Fruit fly (Drosophila melanogaster) whole organism, prepupa: Measurements from ENCODE around the gene Rab19.
A peak's percentile ranks its signal among the peaks of the same experiment; 100 is the strongest.

ENCODE experiments used
- CG10631 ChIP-seq: fragments of 200-800 bp; sonication (Bioruptor generic); optimal IDR thresholded peaks from 2 replicates; lab custom pipeline; 2016; ENCODE audit warnings: missing biosample characterization, missing genetic modification characterization
- CG11294 ChIP-seq: fragments of 200-800 bp; sonication (Bioruptor generic); IDR thresholded peaks from 2 replicates; pipeline ENCODE4 v1.3.6; 2022; ENCODE audit warnings: missing biosample characterization, missing genetic modification characterization
- CG15336 ChIP-seq: fragments of 200-800 bp; sonication (Bioruptor generic); IDR thresholded peaks from 2 replicates; pipeline ENCODE4 v1.3.6; 2022; ENCODE audit warnings: missing biosample characterization, missing genetic modification characterization
- CG16779 ChIP-seq: fragments of 200-800 bp; sonication (Bioruptor generic); optimal IDR thresholded peaks from 3 replicates; lab custom pipeline; 2017; ENCODE audit warnings: missing biosample characterization, mild to moderate bottlenecking, missing genetic modification characterization
- CG31627 ChIP-seq: fragments of 200-800 bp; sonication (Bioruptor generic); optimal IDR thresholded peaks from 3 replicates; lab custom pipeline; 2016; ENCODE audit warnings: missing biosample characterization, missing genetic modification characterization
- CG34406 ChIP-seq: fragments of 200-800 bp; sonication (Bioruptor generic); optimal IDR thresholded peaks from 3 replicates; lab custom pipeline; 2016; ENCODE audit warnings: missing biosample characterization, missing genetic modification characterization
- CG4318 ChIP-seq: fragments of 200-800 bp; sonication (Bioruptor generic); optimal IDR thresholded peaks from 3 replicates; lab custom pipeline; 2017; ENCODE audit warnings: missing biosample characterization, mild to moderate bottlenecking, missing genetic modification characterization
- CG6163 ChIP-seq: fragments of 200-800 bp; sonication (Bioruptor generic); IDR thresholded peaks from 3 replicates; pipeline ENCODE4 v1.3.6; 2022; ENCODE audit warnings: missing biosample characterization, missing genetic modification characterization
- CG6276 ChIP-seq: fragments of 200-800 bp; sonication (Bioruptor generic); optimal IDR thresholded peaks from 2 replicates; lab custom pipeline; 2017; ENCODE audit warnings: missing biosample characterization, mild to moderate bottlenecking, missing genetic modification characterization
- CG6808 ChIP-seq: fragments of 200-800 bp; sonication (Bioruptor generic); optimal IDR thresholded peaks from 3 replicates; lab custom pipeline; 2017; ENCODE audit warnings: missing biosample characterization, missing genetic modification characterization, mild to moderate bottlenecking, moderate library complexity, missing genetic modification reagents
- CG7368 ChIP-seq: fragments of 200-800 bp; sonication (Bioruptor generic); optimal IDR thresholded peaks from 3 replicates; lab custom pipeline; 2016; ENCODE audit warnings: missing biosample characterization, missing genetic modification characterization
- CG8119 ChIP-seq: fragments of 200-800 bp; sonication (Bioruptor generic); IDR thresholded peaks from 3 replicates; pipeline ENCODE4 v1.3.6; 2022; ENCODE audit warnings: missing biosample characterization, missing genetic modification characterization
- CG8319 ChIP-seq: fragments of 200-800 bp; sonication (Bioruptor generic); optimal IDR thresholded peaks from 3 replicates; lab custom pipeline; 2016; ENCODE audit warnings: missing biosample characterization, missing genetic modification characterization
- Eip75B ChIP-seq: fragments of 200-800 bp; sonication (Bioruptor generic); optimal IDR thresholded peaks from 3 replicates; lab custom pipeline; 2016; ENCODE audit warnings: missing biosample characterization, missing genetic modification characterization
- Eip78C ChIP-seq: fragments of 200-800 bp; sonication (Bioruptor generic); peaks from one replicate; lab custom pipeline; 2016; ENCODE audit warnings: missing biosample characterization, missing genetic modification characterization
- Eip93F ChIP-seq: fragments of 200-800 bp; sonication (Bioruptor generic); optimal IDR thresholded peaks from 2 replicates; lab custom pipeline; 2016; ENCODE audit warnings: missing biosample characterization, mild to moderate bottlenecking, missing genetic modification characterization
- Ets21C ChIP-seq: fragments of 200-800 bp; sonication (Bioruptor generic); optimal IDR thresholded peaks from 3 replicates; lab custom pipeline; 2016; ENCODE audit warnings: missing biosample characterization, missing genetic modification characterization
- Ets96B ChIP-seq: fragments of 200-800 bp; optimal IDR thresholded peaks from 2 replicates; lab custom pipeline; 2019; ENCODE audit warnings: missing biosample characterization, mild to moderate bottlenecking, missing genetic modification characterization, moderate library complexity
- Gug ChIP-seq: fragments of 200-800 bp; sonication (Bioruptor generic); IDR thresholded peaks from 2 replicates; pipeline ENCODE4 v1.3.6; 2022; ENCODE audit warnings: missing biosample characterization, missing genetic modification characterization
- Lpt ChIP-seq: fragments of 200-800 bp; sonication (Bioruptor generic); optimal IDR thresholded peaks from 3 replicates; lab custom pipeline; 2016; ENCODE audit warnings: missing biosample characterization, missing genetic modification characterization
- Met ChIP-seq: fragments of 200-800 bp; sonication (Bioruptor generic); optimal IDR thresholded peaks from 3 replicates; lab custom pipeline; 2016; ENCODE audit warnings: missing biosample characterization, missing genetic modification characterization
- OdsH ChIP-seq: fragments of 200-800 bp; sonication (Bioruptor generic); optimal IDR thresholded peaks from 3 replicates; lab custom pipeline; 2016; ENCODE audit warnings: missing biosample characterization, missing genetic modification characterization
- Sox14 ChIP-seq: fragments of 200-800 bp; sonication (Bioruptor generic); optimal IDR thresholded peaks from 3 replicates; lab custom pipeline; 2016; ENCODE audit warnings: missing biosample characterization, missing genetic modification characterization
- achi ChIP-seq: fragments of 200-800 bp; sonication (Bioruptor generic); optimal IDR thresholded peaks from 3 replicates; lab custom pipeline; 2016; ENCODE audit warnings: missing biosample characterization, missing genetic modification characterization
- acj6 ChIP-seq: fragments of 200-800 bp; sonication (Bioruptor generic); optimal IDR thresholded peaks from 3 replicates; lab custom pipeline; 2016; ENCODE audit warnings: missing biosample characterization, missing genetic modification characterization
- cyc ChIP-seq: fragments of 200-800 bp; sonication (Bioruptor generic); optimal IDR thresholded peaks from 3 replicates; lab custom pipeline; 2016; ENCODE audit warnings: missing biosample characterization, missing genetic modification characterization
- dsx ChIP-seq: fragments of 200-800 bp; optimal IDR thresholded peaks from 3 replicates; lab custom pipeline; 2019; ENCODE audit warnings: missing biosample characterization, mild to moderate bottlenecking, missing genetic modification characterization, moderate library complexity; ENCODE audit not compliant: poor library complexity, severe bottlenecking
- eg ChIP-seq: fragments of 200-800 bp; sonication (Bioruptor generic); IDR thresholded peaks from 3 replicates; pipeline ENCODE4 v1.3.6; 2022; ENCODE audit warnings: missing biosample characterization, missing genetic modification characterization
- fd59A ChIP-seq: fragments of 200-800 bp; sonication (Bioruptor generic); optimal IDR thresholded peaks from 2 replicates; lab custom pipeline; 2017; ENCODE audit warnings: missing biosample characterization, mild to moderate bottlenecking, missing genetic modification characterization, missing genetic modification reagents
- fd85E ChIP-seq: fragments of 200-800 bp; sonication (Bioruptor generic); optimal IDR thresholded peaks from 3 replicates; lab custom pipeline; 2016; ENCODE audit warnings: missing biosample characterization, missing genetic modification characterization
- fkh ChIP-seq: fragments of 200-800 bp; sonication (Bioruptor generic); optimal IDR thresholded peaks from 3 replicates; lab custom pipeline; 2017; ENCODE audit warnings: missing biosample characterization, mild to moderate bottlenecking, missing genetic modification characterization, moderate library complexity
- net ChIP-seq: fragments of 200-800 bp; sonication (Bioruptor generic); optimal IDR thresholded peaks from 3 replicates; lab custom pipeline; 2016; ENCODE audit warnings: missing biosample characterization, missing genetic modification characterization
- pdm3 ChIP-seq: fragments of 200-800 bp; sonication (Bioruptor generic); optimal IDR thresholded peaks from 3 replicates; lab custom pipeline; 2016; ENCODE audit warnings: missing biosample characterization, missing genetic modification characterization
- ss ChIP-seq, 2 experiments: fragments of 200-800 bp; sonication (Bioruptor generic); optimal IDR thresholded peaks; 2 replicates in 1 of 2; 3 replicates in 1 of 2; lab custom pipeline; 2017 to 2018; ENCODE audit warnings: mild to moderate bottlenecking in 2 of 2, missing biosample characterization in 2 of 2, missing genetic modification characterization in 2 of 2, moderate library complexity in 1 of 2
- topi ChIP-seq: fragments of 200-800 bp; sonication (Bioruptor generic); optimal IDR thresholded peaks from 3 replicates; lab custom pipeline; 2016; ENCODE audit warnings: missing biosample characterization, missing genetic modification characterization

The Rab19 gene

DNA sequence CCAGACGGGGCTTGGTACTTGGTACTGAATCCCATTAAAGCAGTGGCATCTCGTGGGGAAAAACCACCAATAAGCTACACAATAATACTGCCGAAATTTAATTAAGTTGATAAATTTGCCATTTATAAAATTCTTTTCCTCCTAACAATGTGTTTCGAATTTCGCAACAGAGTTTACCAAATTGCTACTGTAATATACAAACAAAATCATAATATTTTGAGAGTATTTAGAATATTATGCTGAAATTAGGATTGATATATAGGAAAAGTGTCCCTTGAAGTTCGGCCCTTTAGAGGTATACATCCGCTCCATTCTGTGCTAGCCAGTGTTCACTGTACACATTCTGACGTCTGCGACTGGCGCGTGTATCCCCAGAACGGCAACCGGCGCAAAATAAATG is 12.2 kb upstream of the Rab19 start (continued):
- peak; percentile 32 for TF ChIP-seq CG10631 (GFP tag; lab: Kevin White, UChicago)
- TF ChIP-seq net (GFP tag; lab: Kevin White, UChicago): peak; percentile 10
- peak; percentile 45 for TF ChIP-seq CG31627 (GFP tag; lab: Kevin White, UChicago)
- TF ChIP-seq Gug (GFP tag; lab: Robert Waterston, UW): no peak
- TF ChIP-seq ss (GFP tag; optimal IDR thresholded peaks at IDR 0.05; lab: Kevin White, UChicago): peak in 1 of 2 experiments; percentile 22
- TF ChIP-seq fkh (GFP tag; lab: Kevin White, UChicago): no peak
- no peak for TF ChIP-seq dsx (GFP tag; lab: Kevin White, UChicago)
- no peak for TF ChIP-seq Eip93F (GFP tag; lab: Kevin White, UChicago)
- TF ChIP-seq CG11294 (GFP tag; lab: Robert Waterston, UW): no peak; the same call in 1 of the 2 replicates
- TF ChIP-seq CG8319 (GFP tag; lab: Kevin White, UChicago): no peak
- TF ChIP-seq CG6163 (GFP tag; lab: Robert Waterston, UW): no peak
- TF ChIP-seq CG4318 (GFP tag; lab: Kevin White, UChicago): no peak
- TF ChIP-seq Ets21C (GFP tag; lab: Kevin White, UChicago): peak; percentile 9
- TF ChIP-seq eg (GFP tag; lab: Robert Waterston, UW): 0 out of 3 replicates have a peak, but pooled peaks have one; percentile 25
- TF ChIP-seq CG7368 (GFP tag; lab: Kevin White, UChicago): no peak
- peak; percentile 34 for TF ChIP-seq cyc (GFP tag; lab: Kevin White, UChicago)
- TF ChIP-seq achi (GFP tag; lab: Kevin White, UChicago): peak; percentile 27
- TF ChIP-seq CG16779 (tag; lab: Kevin White, UChicago): no peak
- TF ChIP-seq topi (GFP tag; lab: Kevin White, UChicago): peak; percentile 48
- TF ChIP-seq Lpt: no peak
- peak; percentile 45 for TF ChIP-seq fd59A

DNA sequence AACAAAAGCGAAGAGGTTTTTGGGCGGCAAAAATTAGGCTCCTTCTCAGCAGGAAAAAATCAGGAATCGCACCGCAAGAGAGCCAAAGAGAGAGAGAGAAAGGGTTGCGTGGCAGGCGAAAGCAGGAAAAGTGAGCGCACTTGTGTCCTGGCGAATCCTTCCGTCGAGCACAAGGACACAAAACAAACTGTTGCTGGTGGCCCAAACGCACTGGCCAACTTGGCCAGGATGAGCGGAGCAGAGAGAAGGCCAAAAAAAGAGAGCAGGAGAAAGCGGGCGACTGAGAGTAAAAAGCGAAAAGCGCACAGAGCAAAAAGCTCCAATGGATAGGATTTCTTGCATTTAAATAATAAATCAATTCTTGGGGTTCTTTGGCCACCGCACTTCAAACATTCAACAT is 11.5 kb upstream of the Rab19 start:
- TF ChIP-seq pdm3 (no peak), CG15336 (GFP tag; lab: Robert Waterston, UW) (no peak), Eip75B (GFP tag; lab: Kevin White, UChicago) (no peak)

DNA sequence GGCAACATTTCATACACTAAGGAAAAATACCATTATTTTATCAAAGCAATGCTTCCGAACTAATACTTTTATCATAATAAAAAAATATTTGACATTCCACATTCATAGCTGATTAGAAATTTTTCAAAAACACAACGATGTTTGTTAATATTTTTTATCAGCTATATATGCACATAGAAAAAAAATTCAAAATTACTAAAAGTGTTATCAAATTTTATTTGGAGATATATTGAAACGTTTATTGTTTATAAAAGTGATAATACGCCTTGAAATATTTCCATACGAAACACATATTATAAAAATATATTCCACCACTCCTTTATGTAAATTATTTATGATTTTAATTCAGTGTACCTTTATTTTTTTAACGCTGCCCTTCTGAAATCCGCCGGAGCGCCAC is 11.0 kb upstream of the Rab19 start:
- TF ChIP-seq CG15336 (GFP tag; lab: Robert Waterston, UW) (no peak), CG6808 (no peak), CG34406 (GFP tag; lab: Kevin White, UChicago) (no peak), Sox14 (GFP tag; lab: Kevin White, UChicago) (no peak), CG10631 (GFP tag; lab: Kevin White, UChicago) (no peak), Met (no peak), acj6 (GFP tag; lab: Kevin White, UChicago) (no peak), fkh (GFP tag; lab: Kevin White, UChicago) (no peak), Eip75B (GFP tag; lab: Kevin White, UChicago) (no peak), CG6276 (GFP tag; lab: Kevin White, UChicago) (no peak), Eip78C (GFP tag; lab: Kevin White, UChicago) (no peak), OdsH (no peak), topi (GFP tag; lab: Kevin White, UChicago) (no peak), CG11294 (GFP tag; lab: Robert Waterston, UW) (no peak), Ets96B (no peak), CG7368 (GFP tag; lab: Kevin White, UChicago) (no peak), Lpt (no peak), fd85E (no peak)

DNA sequence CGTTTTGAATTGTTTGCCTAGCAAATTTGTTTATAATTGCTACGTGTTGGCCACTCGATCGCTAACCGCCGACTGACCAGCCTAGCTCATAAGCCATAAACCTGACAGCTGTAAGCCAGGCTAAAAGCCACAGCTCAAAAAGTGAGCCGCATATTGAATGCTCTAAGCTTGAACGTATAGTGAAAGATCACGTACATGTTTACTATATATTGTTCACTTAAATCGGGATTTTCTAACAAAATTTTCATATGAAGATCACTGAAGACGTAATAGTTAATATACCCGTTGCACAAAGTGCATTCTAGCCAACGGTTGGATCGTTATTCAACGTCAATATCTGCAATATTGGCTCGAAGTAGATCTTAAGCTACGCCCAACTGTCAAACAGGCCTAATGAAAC is 10.4 kb upstream of the Rab19 start:
- TF ChIP-seq CG7368 (GFP tag; lab: Kevin White, UChicago): no peak
- peak; percentile 42 for TF ChIP-seq CG6276 (GFP tag; lab: Kevin White, UChicago)
- peak; percentile 56 for TF ChIP-seq CG15336 (GFP tag; lab: Robert Waterston, UW)
- peak; percentile 34; the same call in 1 of the 3 replicates for TF ChIP-seq CG8119 (GFP tag; lab: Robert Waterston, UW)
- peak; percentile 47; the same call in 1 of the 3 replicates for TF ChIP-seq eg (GFP tag; lab: Robert Waterston, UW)
